Fruit fly (Drosophila melanogaster): ENCODE measurements around the gene CG5078.

Gene CG5078

DNA sequence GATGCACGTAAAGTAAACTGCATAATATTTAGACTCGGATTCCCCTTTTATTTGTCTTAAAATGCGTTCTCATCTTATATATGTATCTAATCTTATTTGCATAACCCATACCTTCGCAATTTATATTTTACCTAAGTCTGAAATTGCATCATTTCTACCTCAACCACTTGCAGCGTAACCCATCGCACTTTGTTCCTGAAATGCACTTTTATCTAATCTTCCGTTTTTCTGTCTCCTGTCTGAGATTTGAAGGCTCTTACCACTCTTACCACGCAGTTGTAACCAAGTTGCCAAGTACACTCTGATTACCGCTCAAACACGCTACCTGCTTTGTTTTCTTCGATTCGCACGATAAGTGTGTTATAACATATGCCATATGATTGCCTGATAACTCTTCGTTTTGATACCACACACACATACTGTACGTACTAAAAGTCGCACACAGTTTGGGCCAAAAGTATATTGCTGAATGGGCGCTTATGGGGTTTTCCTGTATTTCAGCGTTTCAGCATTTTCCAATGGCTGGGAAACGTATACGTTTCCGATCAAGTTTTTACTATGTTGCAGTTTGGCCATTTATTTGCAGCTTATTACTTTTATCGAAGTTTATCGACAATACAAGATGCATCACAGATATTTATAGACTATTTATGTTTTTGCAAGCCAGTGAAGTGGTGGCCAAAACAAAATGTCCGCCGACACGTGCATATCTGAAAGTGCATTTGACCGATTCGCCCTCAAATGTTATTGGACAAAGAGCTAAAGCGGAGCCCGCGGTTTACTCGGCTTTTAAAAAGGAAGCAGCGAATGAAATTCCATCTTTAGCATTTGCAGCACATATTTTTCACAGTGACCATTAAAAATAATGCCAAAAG lies 33.5 kb downstream of the CG5078 start (continued):
- TF ChIP-seq CG3281 (GFP tag; optimal IDR thresholded peaks at IDR 0.05) (peak; percentile 20), CG3726 (GFP tag; IDR thresholded peaks at IDR 0.05) (no peak), CG17385 (GFP tag; optimal IDR thresholded peaks at IDR 0.05) (peak; percentile 1), cwo (GFP tag; optimal IDR thresholded peaks at IDR 0.05) (peak; percentile 16), dati (GFP tag; IDR thresholded peaks at IDR 0.05) (no peak), CG8388 (GFP tag; optimal IDR thresholded peaks at IDR 0.05) (peak; percentile 75), Med (GFP tag) (peak; percentile 74), prd (optimal IDR thresholded peaks at IDR 0.05) (no peak), prd (GFP tag; IDR thresholded peaks at IDR 0.05) (no peak), exex (tag; optimal IDR thresholded peaks at IDR 0.05) (peak; percentile 71), eve (GFP tag; optimal IDR thresholded peaks at IDR 0.05) (peak in 1 of 2 experiments; percentile 50)

DNA sequence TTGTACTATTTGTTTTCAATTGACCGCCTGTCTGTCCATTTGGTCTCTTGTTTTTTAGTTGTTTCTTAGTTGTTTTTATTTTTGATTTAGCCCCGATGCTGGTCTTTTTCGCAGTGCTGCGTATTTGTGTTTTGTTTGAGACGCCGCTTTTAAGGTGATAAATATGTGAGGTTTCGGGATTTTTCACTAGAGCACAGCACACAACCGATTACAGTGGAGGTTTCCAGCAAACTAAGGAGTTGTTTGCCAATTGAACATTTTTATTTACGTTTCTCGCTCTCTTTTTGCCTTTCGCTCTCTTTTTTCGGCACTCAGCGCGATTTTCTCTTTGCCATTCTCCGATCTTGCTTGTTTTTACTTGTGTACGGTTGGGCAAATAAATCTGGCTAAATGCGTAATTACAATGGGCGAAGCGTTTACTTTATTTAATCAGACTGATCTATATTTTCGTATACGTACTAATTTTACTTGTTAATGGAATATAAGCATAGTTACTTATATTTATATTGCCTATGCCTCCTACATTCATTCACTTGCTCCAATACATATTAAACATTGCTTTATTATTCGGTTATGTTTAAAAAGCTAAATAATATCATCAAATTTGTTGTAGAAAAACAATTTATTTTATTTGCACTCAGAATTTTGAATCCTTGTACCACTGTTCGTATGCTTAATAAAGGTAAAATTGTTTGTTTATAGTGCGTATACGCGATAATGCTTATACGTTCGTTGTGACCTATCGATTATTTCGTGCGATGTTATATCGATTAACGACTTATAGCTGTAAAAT lies 34.5 kb downstream of the CG5078 start, which contains the start of gene Rcd2:
Gene Rcd2 (minus strand): TSS at position 236 of the 793 bp plus-strand sequence.
- TF ChIP-seq fru (optimal IDR thresholded peaks at IDR 0.05) (no peak), CG4424 (GFP tag; optimal IDR thresholded peaks at IDR 0.05) (peak; percentile 42), eyg (GFP tag; optimal IDR thresholded peaks at IDR 0.05) (peak; percentile 61), tll (GFP tag; optimal IDR thresholded peaks at IDR 0.05) (no peak), pfk (GFP tag; optimal IDR thresholded peaks at IDR 0.05) (no peak), NFAT (GFP tag; IDR thresholded peaks at IDR 0.05) (peak; percentile 65; the same call in 1 of the 2 replicates), ewg (GFP tag; optimal IDR thresholded peaks at IDR 0.05) (no peak), CG1233 (GFP tag; optimal IDR thresholded peaks at IDR 0.05) (peak; percentile 87), Hmx (GFP tag; optimal IDR thresholded peaks at IDR 0.05) (peak; percentile 20), sc (optimal IDR thresholded peaks at IDR 0.05) (no peak), sc (GFP tag; optimal IDR thresholded peaks at IDR 0.05) (no peak), al (GFP tag; IDR thresholded peaks at IDR 0.05) (peak; percentile 80), Dad (GFP tag; optimal IDR thresholded peaks at IDR 0.05) (no peak), CG17186 (GFP tag; optimal IDR thresholded peaks at IDR 0.05) (peak; percentile 7), Opbp (GFP tag; IDR thresholded peaks at IDR 0.05; ENCODE audit: partially characterized antibody) (peak; percentile 89; the same call in 2 of the 3 replicates), CG13894 (tag; optimal IDR thresholded peaks at IDR 0.05) (peak; percentile 91), CG9437 (GFP tag; optimal IDR thresholded peaks at IDR 0.05) (peak; percentile 80), vvl (GFP tag; IDR thresholded peaks at IDR 0.05) (peak; percentile 85), sim (GFP tag; IDR thresholded peaks at IDR 0.05) (no peak), lola (GFP tag; optimal IDR thresholded peaks at IDR 0.05) (peak in 1 of 3 experiments; percentile 17), esg (GFP tag; conservative IDR thresholded peaks at IDR 0.05) (peak; percentile 60), Kr (GFP tag; optimal IDR thresholded peaks at IDR 0.05) (no peak), cato (GFP tag; optimal IDR thresholded peaks at IDR 0.05; ENCODE audit: borderline replicate concordance) (no peak), org-1 (GFP tag; optimal IDR thresholded peaks at IDR 0.05) (peak; percentile 85), CG2120 (GFP tag; optimal IDR thresholded peaks at IDR 0.05) (peak; percentile 91), CG12769 (tag; optimal IDR thresholded peaks at IDR 0.05) (peak; percentile 84), HLHmδ (GFP tag; optimal IDR thresholded peaks at IDR 0.05) (no peak), caup (GFP tag; optimal IDR thresholded peaks at IDR 0.05; ENCODE audit: severe bottlenecking) (peak; percentile 88), zen2 (GFP tag; IDR thresholded peaks at IDR 0.05; ENCODE audit: partially characterized antibody) (peak; percentile 93), Atf-2 (GFP tag; optimal IDR thresholded peaks at IDR 0.05) (peak; percentile 22), fu2 (GFP tag; optimal IDR thresholded peaks at IDR 0.05) (peak; percentile 68), E2f1 (GFP tag; IDR thresholded peaks at IDR 0.05) (peak; percentile 76; the same call in 1 of the 2 replicates), CG13123 (GFP tag; optimal IDR thresholded peaks at IDR 0.05) (no peak), cwo (GFP tag; optimal IDR thresholded peaks at IDR 0.05) (peak; percentile 85), CkIIα-i1 (GFP tag; IDR thresholded peaks at IDR 0.05) (no peak), HHEX (GFP tag; optimal IDR thresholded peaks at IDR 0.05) (peak; percentile 76)
